Worm (Caenorhabditis elegans) whole organism, midembryonic: ENCODE measurements around the gene srw-103.

Experiments
- T22C8.4 ChIP-seq: fragments of 200-800 bp; sonication (Bioruptor generic); IDR thresholded peaks from 2 replicates; pipeline ENCODE4 v1.3.6; 2022; ENCODE audit warnings: missing genetic modification characterization, missing compliant biosample characterization
- flt-1 ChIP-seq: fragments of 200-800 bp; sonication (Bioruptor generic); IDR thresholded peaks from 2 replicates; pipeline ENCODE4 v1.3.6; 2022; ENCODE audit warnings: missing genetic modification characterization, missing compliant biosample characterization
- klf-2 ChIP-seq: fragments of 200-800 bp; sonication (Bioruptor generic); conservative IDR thresholded peaks from 2 replicates; pipeline ENCODE4 v1.3.6; 2022; ENCODE audit warnings: missing genetic modification reagents, missing genetic modification characterization, missing compliant biosample characterization
- ref-1 ChIP-seq: fragments of 200-800 bp; sonication (Bioruptor generic); conservative IDR thresholded peaks from 2 replicates; pipeline ENCODE4 v1.3.6; 2022; ENCODE audit warnings: missing genetic modification reagents, missing genetic modification characterization, missing compliant biosample characterization
- tab-1 ChIP-seq: fragments of 200-800 bp; sonication (Bioruptor generic); IDR thresholded peaks from 2 replicates; pipeline ENCODE4 v1.3.6; 2022; ENCODE audit warnings: missing genetic modification characterization, missing compliant biosample characterization
- ztf-23 ChIP-seq: fragments of 200-800 bp; sonication (Bioruptor generic); IDR thresholded peaks from 2 replicates; pipeline ENCODE4 v1.3.6; 2022; ENCODE audit warnings: missing genetic modification reagents, missing genetic modification characterization, missing compliant biosample characterization

ce11 chrV:1760682-1761081 is 43.7 kb downstream of the srw-103 start, which contains the start of gene clec-205:
- TF ChIP-seq T22C8.4 (GFP tag; lab: Robert Waterston, UW) = no peak
- no peak for TF ChIP-seq ref-1 (GFP tag; lab: Robert Waterston, UW)
- TF ChIP-seq tab-1 (GFP tag; lab: Robert Waterston, UW) = no peak
- no peak for TF ChIP-seq flt-1
- no peak for TF ChIP-seq ztf-23 (GFP tag; lab: Robert Waterston, UW)
- TF ChIP-seq klf-2 (GFP tag; lab: Robert Waterston, UW) = no peak
